Fruit fly (Drosophila melanogaster) whole organism, embryonic: ENCODE results near the gene ich.

Source experiments
- CG10209 ChIP-seq: fragments of 200-800 bp; sonication (Bioruptor generic); optimal IDR thresholded peaks from 3 replicates; lab custom pipeline; 2017; ENCODE audit warnings: missing biosample characterization, mild to moderate bottlenecking, missing genetic modification characterization, missing genetic modification reagents
- CG10366 ChIP-seq: fragments of 200-800 bp; sonication (Bioruptor generic); IDR thresholded peaks from 2 replicates; pipeline ENCODE4 v1.3.6; 2022; ENCODE audit warnings: missing biosample characterization, missing genetic modification characterization
- CG12299 ChIP-seq: fragments of 200-800 bp; sonication (Bioruptor generic); optimal IDR thresholded peaks from 2 replicates; lab custom pipeline; 2018; ENCODE audit warnings: missing biosample characterization, mild to moderate bottlenecking, missing genetic modification characterization
- CG13287 ChIP-seq: fragments of 200-800 bp; sonication (Bioruptor generic); IDR thresholded peaks from 2 replicates; pipeline ENCODE4 v1.3.6; 2022; ENCODE audit warnings: missing biosample characterization, missing genetic modification characterization; ENCODE audit not compliant: partially characterized antibody
- CG13624 ChIP-seq: fragments of 200-800 bp; sonication (Bioruptor generic); optimal IDR thresholded peaks from 2 replicates; lab custom pipeline; 2016; ENCODE audit warnings: missing biosample characterization, missing genetic modification characterization
- CG14667 ChIP-seq: fragments of 200-800 bp; sonication (Bioruptor generic); IDR thresholded peaks from 2 replicates; pipeline ENCODE4 v1.3.6; 2022; ENCODE audit warnings: missing biosample characterization, missing genetic modification characterization
- CG15011 ChIP-seq: fragments of 200-800 bp; sonication (Bioruptor generic); optimal IDR thresholded peaks from 3 replicates; lab custom pipeline; 2018; ENCODE audit warnings: missing biosample characterization, mild to moderate bottlenecking, missing genetic modification characterization
- CG16815 ChIP-seq: fragments of 200-800 bp; sonication (Bioruptor generic); optimal IDR thresholded peaks from 3 replicates; lab custom pipeline; 2017; ENCODE audit warnings: missing biosample characterization, mild to moderate bottlenecking, missing genetic modification characterization
- CG17328 ChIP-seq: fragments of 200-800 bp; sonication (Bioruptor generic); IDR thresholded peaks from 2 replicates; pipeline ENCODE4 v1.3.6; 2022; ENCODE audit warnings: missing biosample characterization, missing genetic modification characterization
- CG17568 ChIP-seq: fragments of 200-800 bp; sonication (Bioruptor generic); optimal IDR thresholded peaks from 2 replicates; lab custom pipeline; 2018; ENCODE audit warnings: missing biosample characterization, mild to moderate bottlenecking, missing genetic modification characterization, moderate library complexity
- CG1832 ChIP-seq: fragments of 200-800 bp; sonication (Bioruptor generic); optimal IDR thresholded peaks from 2 replicates; lab custom pipeline; 2017; ENCODE audit warnings: missing biosample characterization, mild to moderate bottlenecking, missing genetic modification characterization, inconsistent platforms
- CG18599 ChIP-seq: fragments of 200-800 bp; sonication (Bioruptor generic); optimal IDR thresholded peaks from 3 replicates; lab custom pipeline; 2017; ENCODE audit warnings: missing biosample characterization, missing genetic modification characterization, mild to moderate bottlenecking, moderate library complexity, missing genetic modification reagents
- CG2712 ChIP-seq: fragments of 200-800 bp; optimal IDR thresholded peaks from 3 replicates; lab custom pipeline; 2019; ENCODE audit warnings: missing biosample characterization, mild to moderate bottlenecking, missing genetic modification characterization, moderate library complexity
- CG31224 ChIP-seq: fragments of 200-800 bp; sonication (Bioruptor generic); IDR thresholded peaks from 2 replicates; pipeline ENCODE4 v1.3.6; 2022; ENCODE audit warnings: missing biosample characterization, missing genetic modification characterization
- CG3726 ChIP-seq: fragments of 200-800 bp; sonication (Bioruptor generic); IDR thresholded peaks from 3 replicates; pipeline ENCODE4, ENCODE4 v1.3.6; 2022; ENCODE audit warnings: missing biosample characterization, missing genetic modification characterization
- CG4360 ChIP-seq: fragments of 200-800 bp; sonication (Bioruptor generic); IDR thresholded peaks from 2 replicates; pipeline ENCODE4 v1.3.6; 2022; ENCODE audit warnings: missing biosample characterization, missing genetic modification characterization
- CG6765 ChIP-seq: fragments of 200-800 bp; sonication (Bioruptor generic); optimal IDR thresholded peaks from 3 replicates; lab custom pipeline; 2017; ENCODE audit warnings: missing biosample characterization, mild to moderate bottlenecking, missing genetic modification characterization
- CG7372 ChIP-seq: fragments of 200-800 bp; sonication (Bioruptor generic); IDR thresholded peaks from 2 replicates; pipeline ENCODE4 v1.3.6; 2022; ENCODE audit warnings: missing biosample characterization, missing genetic modification characterization
- CG7963 ChIP-seq: fragments of 200-800 bp; sonication (Bioruptor generic); IDR thresholded peaks from 3 replicates; pipeline ENCODE4 v1.3.6; 2022; ENCODE audit warnings: missing biosample characterization, missing genetic modification characterization; ENCODE audit not compliant: partially characterized antibody
- CG7987 ChIP-seq: fragments of 200-800 bp; sonication (Bioruptor generic); optimal IDR thresholded peaks from 2 replicates; lab custom pipeline; 2018; ENCODE audit warnings: missing biosample characterization, mild to moderate bottlenecking, missing genetic modification characterization, moderate library complexity
- Dfd ChIP-seq, 2 experiments: fragments of >200 bp; optimal IDR thresholded peaks; 2 replicates each; lab custom pipeline; 2017; ENCODE audit warnings: missing biosample characterization in 2 of 2, missing genetic modification characterization in 2 of 2
- Hand ChIP-seq: fragments of 200-800 bp; sonication (Bioruptor generic); optimal IDR thresholded peaks from 2 replicates; lab custom pipeline; 2017; ENCODE audit warnings: mild to moderate bottlenecking, missing biosample characterization, missing genetic modification reagents, missing genetic modification characterization
- Hey ChIP-seq: fragments of 200-800 bp; sonication (Bioruptor generic); optimal IDR thresholded peaks from 3 replicates; lab custom pipeline; 2018; ENCODE audit warnings: missing biosample characterization, mild to moderate bottlenecking, missing genetic modification characterization
- Hr51 ChIP-seq, 2 experiments: fragments of 200-800 bp; sonication (Bioruptor generic); optimal IDR thresholded peaks; 2 replicates in 1 of 2; 3 replicates in 1 of 2; lab custom pipeline; 2016 to 2018; ENCODE audit warnings: missing biosample characterization in 2 of 2, missing genetic modification characterization in 2 of 2, mild to moderate bottlenecking in 1 of 2, moderate library complexity in 1 of 2
- NC2α ChIP-seq: fragments of 200-800 bp; sonication (Bioruptor generic); optimal IDR thresholded peaks from 2 replicates; lab custom pipeline; 2016; ENCODE audit warnings: missing biosample characterization, missing genetic modification characterization
- Nf-YB ChIP-seq: fragments of 200-800 bp; sonication (Bioruptor generic); optimal IDR thresholded peaks from 3 replicates; lab custom pipeline; 2019; ENCODE audit warnings: missing biosample characterization, mild to moderate bottlenecking, missing genetic modification characterization, moderate library complexity
- Pdp1 ChIP-seq, 2 experiments: fragments of 200-800 bp; sonication (Bioruptor generic); optimal IDR thresholded peaks; 3 replicates each; lab custom pipeline; 2016; ENCODE audit warnings: missing biosample characterization in 2 of 2, missing genetic modification characterization in 2 of 2, mild to moderate bottlenecking in 1 of 2, moderate library complexity in 1 of 2
- amos ChIP-seq: fragments of 200-800 bp; sonication (Bioruptor generic); IDR thresholded peaks from 2 replicates; pipeline ENCODE4 v1.3.6; 2022; ENCODE audit warnings: missing biosample characterization, missing genetic modification characterization; ENCODE audit not compliant: partially characterized antibody
- bigmax ChIP-seq: fragments of 200-800 bp; sonication (Bioruptor generic); optimal IDR thresholded peaks from 2 replicates; lab custom pipeline; 2018; ENCODE audit warnings: missing biosample characterization, mild to moderate bottlenecking, missing genetic modification characterization
- caup ChIP-seq: fragments of 200-800 bp; sonication (Bioruptor generic); optimal IDR thresholded peaks from 3 replicates; lab custom pipeline; 2017; ENCODE audit warnings: missing biosample characterization, mild to moderate bottlenecking, missing genetic modification characterization, moderate library complexity; ENCODE audit not compliant: severe bottlenecking
- dmrt11E ChIP-seq: fragments of 200-800 bp; sonication (Bioruptor generic); optimal IDR thresholded peaks from 3 replicates; lab custom pipeline; 2018; ENCODE audit warnings: missing biosample characterization, mild to moderate bottlenecking, missing genetic modification characterization, moderate library complexity
- ftz-f1 ChIP-seq: fragments of 200-800 bp; sonication (Bioruptor generic); optimal IDR thresholded peaks from 2 replicates; lab custom pipeline; 2016; ENCODE audit warnings: missing biosample characterization, missing genetic modification characterization
- her ChIP-seq: fragments of 200-800 bp; sonication (Bioruptor generic); optimal IDR thresholded peaks from 2 replicates; lab custom pipeline; 2016; ENCODE audit warnings: missing biosample characterization, missing genetic modification characterization
- insv ChIP-seq, 2 experiments: fragments of 200-800 bp; sonication (Bioruptor generic); optimal IDR thresholded peaks; 3 replicates each; lab custom pipeline; 2016 to 2018; ENCODE audit warnings: missing biosample characterization in 2 of 2, missing genetic modification characterization in 2 of 2
- lab ChIP-seq: fragments of 200-800 bp; sonication (Bioruptor generic); optimal IDR thresholded peaks from 3 replicates; lab custom pipeline; 2017; ENCODE audit warnings: missing biosample characterization, missing genetic modification characterization, mild to moderate bottlenecking, moderate library complexity, missing genetic modification reagents
- lbe ChIP-seq: fragments of 200-800 bp; sonication (Bioruptor generic); optimal IDR thresholded peaks from 2 replicates; lab custom pipeline; 2016; ENCODE audit warnings: missing biosample characterization, mild to moderate bottlenecking, missing genetic modification characterization
- luna ChIP-seq: fragments of 200-800 bp; sonication (Bioruptor generic); optimal IDR thresholded peaks from 2 replicates; lab custom pipeline; 2016; ENCODE audit warnings: missing biosample characterization, missing genetic modification characterization
- nom ChIP-seq: fragments of 200-800 bp; sonication (Bioruptor generic); optimal IDR thresholded peaks from 2 replicates; lab custom pipeline; 2017; ENCODE audit warnings: missing biosample characterization, missing genetic modification characterization, mild to moderate bottlenecking, moderate library complexity, missing genetic modification reagents
- pfk ChIP-seq: fragments of 200-800 bp; sonication (Bioruptor generic); optimal IDR thresholded peaks from 2 replicates; lab custom pipeline; 2018; ENCODE audit warnings: missing biosample characterization, mild to moderate bottlenecking, missing genetic modification characterization, moderate library complexity
- pho ChIP-seq: fragments of 200-800 bp; sonication (Bioruptor generic); optimal IDR thresholded peaks from 2 replicates; lab custom pipeline; 2016; ENCODE audit warnings: missing biosample characterization, missing genetic modification characterization
- repo ChIP-seq: fragments of 200-800 bp; sonication (Bioruptor generic); optimal IDR thresholded peaks from 2 replicates; lab custom pipeline; 2016; ENCODE audit warnings: missing biosample characterization, missing genetic modification characterization
- shn ChIP-seq: fragments of 200-800 bp; sonication (Bioruptor generic); optimal IDR thresholded peaks from 3 replicates; lab custom pipeline; 2016; ENCODE audit warnings: missing biosample characterization, missing genetic modification characterization
- slou ChIP-seq: fragments of 200-800 bp; sonication (Bioruptor generic); optimal IDR thresholded peaks from 3 replicates; lab custom pipeline; 2016; ENCODE audit warnings: missing biosample characterization, missing genetic modification characterization
- sr ChIP-seq: fragments of 200-800 bp; sonication (Bioruptor generic); IDR thresholded peaks from 3 replicates; pipeline ENCODE4 v1.3.6; 2022; ENCODE audit warnings: missing biosample characterization, missing genetic modification characterization
- tin ChIP-seq: fragments of 200-800 bp; sonication (Bioruptor generic); optimal IDR thresholded peaks from 3 replicates; lab custom pipeline; 2016; ENCODE audit warnings: missing biosample characterization, missing genetic modification characterization
- tll ChIP-seq, 2 experiments: fragments of 200-800 bp in 1 of 2; fragments of >200 bp in 1 of 2; sonication (Bioruptor generic) in 1 of 2; optimal IDR thresholded peaks; 2 replicates each; lab custom pipeline; 2017 to 2019; ENCODE audit warnings: missing biosample characterization in 2 of 2, missing genetic modification characterization in 2 of 2, mild to moderate bottlenecking in 1 of 2, moderate library complexity in 1 of 2
- usp ChIP-seq: fragments of >200 bp; optimal IDR thresholded peaks from 2 replicates; lab custom pipeline; 2017; ENCODE audit warnings: missing biosample characterization, missing genetic modification characterization
- vvl ChIP-seq: fragments of 200-800 bp; sonication (Bioruptor generic); IDR thresholded peaks from 2 replicates; pipeline ENCODE4 v1.3.6; 2022; ENCODE audit warnings: missing biosample characterization, missing genetic modification characterization

The ich gene

DNA sequence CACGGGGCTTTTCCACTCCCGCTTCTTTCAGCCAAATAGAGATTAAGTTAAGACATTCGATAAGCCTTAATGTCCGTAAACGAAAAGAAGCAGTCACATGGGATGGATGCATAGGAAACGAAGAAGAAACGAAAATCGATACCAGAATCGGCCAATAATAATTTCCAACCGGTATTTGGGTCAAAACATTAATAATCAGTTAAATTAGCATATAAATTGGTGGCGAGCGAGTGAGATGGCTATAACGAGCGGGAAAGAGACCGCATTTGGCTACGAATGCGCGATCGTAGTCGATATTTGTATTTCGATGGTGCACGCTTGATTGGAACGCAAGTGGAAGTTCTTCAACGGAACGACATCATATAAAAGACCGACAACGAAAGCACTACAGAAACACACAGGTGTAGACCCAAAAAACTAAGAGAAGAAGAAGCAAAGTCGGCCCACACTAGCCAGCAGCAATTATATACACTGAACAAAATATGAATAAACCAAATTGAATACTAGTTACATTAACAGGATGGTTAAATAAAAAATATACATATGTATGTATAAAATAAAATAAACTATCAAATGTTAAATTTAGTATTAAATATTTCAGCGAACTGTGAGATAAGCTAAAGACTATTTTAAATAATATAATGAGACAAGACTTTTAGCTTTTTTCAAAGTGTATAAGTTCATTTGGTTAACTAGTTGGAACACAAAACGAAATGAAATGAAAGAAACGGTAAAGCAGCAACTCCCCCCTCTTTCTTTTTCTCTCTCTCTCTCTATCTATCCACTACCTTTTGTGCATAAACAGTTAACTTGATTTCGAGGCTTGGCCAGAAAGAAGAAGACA lies 8.1 kb downstream of the ich start (continued):
- TF ChIP-seq repo (GFP tag; lab: Kevin White, UChicago) (no peak), lbe (GFP tag; lab: Kevin White, UChicago) (no peak), CG7963 (no peak), sr (GFP tag; lab: Robert Waterston, UW) (no peak), CG10209 (GFP tag; lab: Kevin White, UChicago) (peak; percentile 41), CG15011 (GFP tag; lab: Kevin White, UChicago) (no peak), insv (GFP tag; optimal IDR thresholded peaks at IDR 0.05; lab: Kevin White, UChicago) (no peak), ftz-f1 (GFP tag; lab: Kevin White, UChicago) (no peak), usp (no peak), NC2α (GFP tag; lab: Kevin White, UChicago) (no peak), luna (no peak), shn (GFP tag; lab: Kevin White, UChicago) (no peak), lab (GFP tag; lab: Kevin White, UChicago) (peak; percentile 40), Hr51 (GFP tag; optimal IDR thresholded peaks at IDR 0.05; lab: Kevin White, UChicago) (peak in 1 of 2 experiments; percentile 75), tin (GFP tag; lab: Kevin White, UChicago) (peak; percentile 12), amos (GFP tag; lab: Robert Waterston, UW) (no peak), CG1832 (GFP tag; lab: Kevin White, UChicago) (no peak), CG3726 (no peak), pfk (GFP tag; lab: Kevin White, UChicago) (no peak), dmrt11E (tag; lab: Kevin White, UChicago) (peak; percentile 79), CG13624 (GFP tag; lab: Kevin White, UChicago) (no peak), CG6765 (GFP tag; lab: Kevin White, UChicago) (no peak), CG14667 (GFP tag; lab: Robert Waterston, UW) (no peak), slou (GFP tag; lab: Kevin White, UChicago) (no peak), bigmax (no peak), caup (GFP tag; lab: Kevin White, UChicago) (no peak), her (no peak), CG16815 (GFP tag; lab: Kevin White, UChicago) (no peak), CG7372 (GFP tag; lab: Robert Waterston, UW) (no peak), Nf-YB (GFP tag; lab: Kevin White, UChicago) (peak; percentile 46), CG10366 (GFP tag; lab: Robert Waterston, UW) (no peak), Hand (no peak), CG7987 (no peak), CG17328 (GFP tag; lab: Robert Waterston, UW) (peak; percentile 46; the same call in 1 of the 2 replicates), vvl (peak; percentile 74), CG31224 (no peak), Dfd (GFP tag; optimal IDR thresholded peaks at IDR 0.05; lab: Kevin White, UChicago) (no peak), tll (GFP tag; optimal IDR thresholded peaks at IDR 0.05; lab: Kevin White, UChicago) (no peak), nom (no peak), pho (GFP tag; lab: Kevin White, UChicago) (no peak), CG18599 (GFP tag; lab: Kevin White, UChicago) (peak; percentile 19), CG13287 (GFP tag; lab: Robert Waterston, UW) (no peak), CG17568 (GFP tag; lab: Kevin White, UChicago) (no peak), Hey (tag; lab: Kevin White, UChicago) (no peak), Pdp1 (GFP tag; optimal IDR thresholded peaks at IDR 0.05; lab: Kevin White, UChicago) (no peak), CG4360 (GFP tag; lab: Robert Waterston, UW) (no peak), CG2712 (tag; lab: Kevin White, UChicago) (peak; percentile 89), CG12299 (tag; lab: Kevin White, UChicago) (peak; percentile 24)
